Fruit fly (Drosophila melanogaster) whole organism, embryonic: ENCODE results near the gene Prosbeta4R1.

Experiments
- CG8290 ChIP-seq, 3 experiments: fragments of 200-800 bp; sonication (Bioruptor generic); optimal IDR thresholded peaks; 2 replicates each; lab custom pipeline; 2016 to 2019; ENCODE audit warnings: missing biosample characterization in 3 of 3, missing genetic modification characterization in 3 of 3, mild to moderate bottlenecking in 2 of 3, moderate library complexity in 1 of 3
- bowl ChIP-seq: fragments of 200-800 bp; sonication (Bioruptor generic); IDR thresholded peaks from 2 replicates; pipeline ENCODE4 v1.3.6; 2022; ENCODE audit warnings: missing biosample characterization, missing genetic modification characterization

- TF ChIP-seq bowl (GFP tag; lab: Robert Waterston, UW) (no peak), CG8290 (GFP tag; optimal IDR thresholded peaks at IDR 0.05; lab: Kevin White, UChicago) (no peak), CG8290 (tag; optimal IDR thresholded peaks at IDR 0.05; lab: Kevin White, UChicago) (no peak)
Measured at dm6 chr2L:2637002-2637377, 15.9 kb upstream of the Prosbeta4R1 start.
